Worm (Caenorhabditis elegans): ENCODE measurements around the gene hex-5.

- TF ChIP-seq T22C8.4 (GFP tag; IDR thresholded peaks at IDR 0.05), result no peak
- no peak for TF ChIP-seq tab-1 (GFP tag; IDR thresholded peaks at IDR 0.05)
- no peak for TF ChIP-seq flt-1 (GFP tag; IDR thresholded peaks at IDR 0.05)
- no peak for TF ChIP-seq klf-2 (GFP tag; conservative IDR thresholded peaks at IDR 0.05)
- no peak for TF ChIP-seq ref-1 (GFP tag; conservative IDR thresholded peaks at IDR 0.05)
Observed at ce11 chrX:14894380-14894779, 10.7 kb downstream of the hex-5 start.

All from whole organism, midembryonic.